Worm (Caenorhabditis elegans) whole organism, L1 larva: ENCODE measurements around the gene F26F4.8.

Source experiments
- C04F5.9 ChIP-seq: sonication (generic microtip); optimal IDR thresholded peaks from 2 replicates; lab custom pipeline; 2016; ENCODE audit warnings: missing genetic modification characterization, missing compliant biosample characterization
- alr-1 ChIP-seq: fragments of 200-800 bp; sonication (Bioruptor generic); optimal IDR thresholded peaks from 2 replicates; lab custom pipeline; 2018; ENCODE audit warnings: borderline replicate concordance, mild to moderate bottlenecking, missing genetic modification characterization, missing compliant biosample characterization
- blmp-1 ChIP-seq: fragments of 150-350 bp; optimal IDR thresholded peaks from 2 replicates; lab custom pipeline; 2014; ENCODE audit warnings: missing biosample characterization, missing genetic modification characterization
- ceh-63 ChIP-seq: fragments of 200-800 bp; sonication (Bioruptor generic); optimal IDR thresholded peaks from 2 replicates; lab custom pipeline; 2018; ENCODE audit warnings: mild to moderate bottlenecking, missing genetic modification characterization, missing compliant biosample characterization
- ceh-8 ChIP-seq: fragments of 200-800 bp; sonication (Bioruptor generic); optimal IDR thresholded peaks from 2 replicates; lab custom pipeline; 2018; ENCODE audit warnings: mild to moderate bottlenecking, missing genetic modification characterization, moderate library complexity, missing compliant biosample characterization
- ceh-88 ChIP-seq: fragments of 200-800 bp; sonication (Bioruptor generic); IDR thresholded peaks from 2 replicates; pipeline ENCODE4 v1.3.6; 2022; ENCODE audit warnings: missing genetic modification characterization, missing compliant biosample characterization
- efl-1 ChIP-seq, 4 experiments: fragments of 150-350 bp; optimal IDR thresholded peaks in 3 of 4; peaks in 1 of 4; 1 replicate in 1 of 4; 2 replicates in 3 of 4; lab custom pipeline; 2014; ENCODE audit warnings: missing biosample characterization in 2 of 4, missing genetic modification characterization in 2 of 4, missing genetic modification reagents in 2 of 4
- efl-3 ChIP-seq: fragments of 200-800 bp; sonication (Bioruptor generic); optimal IDR thresholded peaks from 2 replicates; lab custom pipeline; 2018; ENCODE audit warnings: mild to moderate bottlenecking, missing genetic modification characterization, missing compliant biosample characterization
- egl-13 ChIP-seq: sonication (generic microtip); optimal IDR thresholded peaks from 2 replicates; lab custom pipeline; 2016; ENCODE audit warnings: missing genotype, missing genetic modification reagents, missing genetic modification characterization, missing compliant biosample characterization
- egl-27 ChIP-seq, 2 experiments: fragments of 150-350 bp in 1 of 2; sonication (generic microtip); optimal IDR thresholded peaks; 3 replicates each; lab custom pipeline; 2017 to 2018; ENCODE audit warnings: missing biosample characterization in 2 of 2, missing genetic modification characterization in 2 of 2, missing genetic modification reagents in 2 of 2
- ets-5 ChIP-seq: fragments of 200-800 bp; sonication (Bioruptor generic); IDR thresholded peaks from 2 replicates; pipeline ENCODE4 v1.3.6; 2022; ENCODE audit warnings: missing genetic modification characterization, missing compliant biosample characterization
- fkh-4 ChIP-seq: sonication (generic microtip); optimal IDR thresholded peaks from 2 replicates; lab custom pipeline; 2016; ENCODE audit warnings: missing compliant biosample characterization, missing genetic modification characterization, borderline replicate concordance
- fkh-8 ChIP-seq: sonication (generic microtip); optimal IDR thresholded peaks from 2 replicates; lab custom pipeline; 2016; ENCODE audit warnings: mild to moderate bottlenecking, missing genetic modification characterization, missing compliant biosample characterization
- fos-1 ChIP-seq: fragments of 150-350 bp; optimal IDR thresholded peaks from 2 replicates; lab custom pipeline; 2014; ENCODE audit warnings: missing biosample characterization, missing genetic modification characterization
- isw-1 ChIP-seq: fragments of 200-800 bp; sonication (Bioruptor generic); IDR thresholded peaks from 2 replicates; pipeline ENCODE4 v1.3.6; 2022; ENCODE audit warnings: missing genetic modification characterization, missing compliant biosample characterization
- lin-13 ChIP-seq: fragments of 150-350 bp; optimal IDR thresholded peaks from 2 replicates; lab custom pipeline; 2014; ENCODE audit warnings: missing biosample characterization, missing genetic modification reagents, missing genetic modification characterization
- lin-14 ChIP-seq: fragments of 200-800 bp; sonication (Bioruptor generic); optimal IDR thresholded peaks from 2 replicates; lab custom pipeline; 2018; ENCODE audit warnings: mild to moderate bottlenecking, missing genetic modification characterization, moderate library complexity, missing compliant biosample characterization
- mab-9 ChIP-seq: fragments of 200-800 bp; sonication (Bioruptor generic); IDR thresholded peaks from 2 replicates; pipeline ENCODE4 v1.3.6; 2022; ENCODE audit warnings: missing genetic modification reagents, missing genetic modification characterization, missing compliant biosample characterization
- mdl-1 ChIP-seq, 2 experiments: fragments of 150-350 bp; optimal IDR thresholded peaks; 2 replicates each; lab custom pipeline; 2014 to 2017; ENCODE audit warnings: missing biosample characterization in 2 of 2, missing genetic modification characterization in 2 of 2, inconsistent platforms in 1 of 2
- mef-2 ChIP-seq: fragments of 150-350 bp; optimal IDR thresholded peaks from 2 replicates; lab custom pipeline; 2014; ENCODE audit warnings: missing biosample characterization, missing genetic modification characterization
- mep-1 ChIP-seq: fragments of 150-350 bp; optimal IDR thresholded peaks from 2 replicates; lab custom pipeline; 2014; ENCODE audit warnings: missing biosample characterization, missing genetic modification characterization
- nhr-11 ChIP-seq: fragments of 150-350 bp; optimal IDR thresholded peaks from 2 replicates; lab custom pipeline; 2014; ENCODE audit warnings: missing biosample characterization, missing genetic modification characterization
- nhr-12 ChIP-seq: sonication (generic microtip); optimal IDR thresholded peaks from 2 replicates; lab custom pipeline; 2017; ENCODE audit warnings: missing biosample characterization, missing genetic modification characterization
- nhr-28 ChIP-seq: fragments of 150-350 bp; optimal IDR thresholded peaks from 2 replicates; lab custom pipeline; 2014; ENCODE audit warnings: missing biosample characterization, missing genetic modification characterization
- nhr-71 ChIP-seq: sonication (generic microtip); optimal IDR thresholded peaks from 2 replicates; lab custom pipeline; 2016; ENCODE audit warnings: mild to moderate bottlenecking, missing genetic modification characterization, moderate library complexity, missing compliant biosample characterization
- nhr-77 ChIP-seq: fragments of 150-350 bp; optimal IDR thresholded peaks from 2 replicates; lab custom pipeline; 2014; ENCODE audit warnings: missing biosample characterization, missing genetic modification characterization
- nhr-85 ChIP-seq: sonication (generic microtip); peaks from one replicate; lab custom pipeline; 2016; ENCODE audit warnings: missing genetic modification characterization, inconsistent platforms, missing compliant biosample characterization
- pag-3 ChIP-seq: sonication (generic microtip); optimal IDR thresholded peaks from 2 replicates; lab custom pipeline; 2017; ENCODE audit warnings: missing genetic modification characterization, mild to moderate bottlenecking, missing compliant biosample characterization, antibody characterized with exemption, borderline replicate concordance; ENCODE audit not compliant: insufficient read depth
- rnt-1 ChIP-seq: sonication (generic microtip); optimal IDR thresholded peaks from 2 replicates; lab custom pipeline; 2016; ENCODE audit warnings: mild to moderate bottlenecking, missing genetic modification characterization, moderate library complexity, missing compliant biosample characterization
- skn-1 ChIP-seq: fragments of 150-350 bp; optimal IDR thresholded peaks from 2 replicates; lab custom pipeline; 2014; ENCODE audit warnings: missing biosample characterization, missing genetic modification characterization
- snpc-4 ChIP-seq: fragments of 150-350 bp; optimal IDR thresholded peaks from 2 replicates; lab custom pipeline; 2014; ENCODE audit warnings: missing biosample characterization, missing genetic modification characterization
- sptf-1 ChIP-seq: fragments of 150-350 bp; optimal IDR thresholded peaks from 2 replicates; lab custom pipeline; 2014; ENCODE audit warnings: missing biosample characterization, missing genetic modification characterization
- sup-37 ChIP-seq: fragments of 200-800 bp; sonication (Bioruptor generic); optimal IDR thresholded peaks from 2 replicates; lab custom pipeline; 2018; ENCODE audit warnings: mild to moderate bottlenecking, missing genetic modification characterization, missing compliant biosample characterization
- swsn-7 ChIP-seq: sonication (generic microtip); optimal IDR thresholded peaks from 2 replicates; lab custom pipeline; 2016; ENCODE audit warnings: missing genetic modification characterization, missing compliant biosample characterization
- unc-130 ChIP-seq: fragments of 150-350 bp; optimal IDR thresholded peaks from 2 replicates; lab custom pipeline; 2017; ENCODE audit warnings: missing biosample characterization, missing genetic modification characterization, inconsistent platforms
- unc-62 ChIP-seq: fragments of 150-350 bp; optimal IDR thresholded peaks from 2 replicates; lab custom pipeline; 2014; ENCODE audit warnings: missing biosample characterization, missing genetic modification reagents, missing genetic modification characterization
- xbp-1 ChIP-seq: sonication (generic microtip); optimal IDR thresholded peaks from 2 replicates; lab custom pipeline; 2016; ENCODE audit warnings: missing genetic modification characterization, missing compliant biosample characterization
- zip-4 ChIP-seq: fragments of 200-800 bp; sonication (Bioruptor generic); optimal IDR thresholded peaks from 2 replicates; lab custom pipeline; 2018; ENCODE audit warnings: mild to moderate bottlenecking, missing genetic modification characterization, moderate library complexity, missing compliant biosample characterization

Gene F26F4.8

ce11 chrIII:4874671-4875070 lies 30.6 kb downstream of the F26F4.8 start, which contains the start of gene C35D10.12:
Gene C35D10.12, minus strand, starts transcription at chrIII:4874771.
- TF ChIP-seq efl-3 (GFP tag; lab: Kevin White, UChicago) = no peak
- no peak for TF ChIP-seq efl-1 (optimal IDR thresholded peaks at IDR 0.05; lab: Kevin White, UChicago)
- peak in 1 of 2 experiments; percentile 31 for TF ChIP-seq efl-1 (GFP tag; optimal IDR thresholded peaks at IDR 0.05 in 1 of 2; lab: Kevin White, UChicago)
- no peak for TF ChIP-seq pag-3
- TF ChIP-seq, all 84 proteins: peak for 1

- TF ChIP-seq lin-14 (GFP tag; lab: Kevin White, UChicago) (no peak), unc-62 (GFP tag; lab: Kevin White, UChicago) (no peak), isw-1 (GFP tag; lab: Robert Waterston, UW) (no peak), swsn-7 (tag; lab: Kevin White, UChicago) (no peak), blmp-1 (tag; lab: Kevin White, UChicago) (no peak), mdl-1 (tag; optimal IDR thresholded peaks at IDR 0.05; lab: Kevin White, UChicago) (no peak), lin-13 (no peak), skn-1 (no peak), efl-1 (optimal IDR thresholded peaks at IDR 0.05; lab: Kevin White, UChicago) (no peak), efl-1 (GFP tag; optimal IDR thresholded peaks at IDR 0.05 in 1 of 2; lab: Kevin White, UChicago) (no peak), xbp-1 (tag; lab: Kevin White, UChicago) (no peak), egl-13 (tag; lab: Kevin White, UChicago) (no peak), snpc-4 (tag; lab: Kevin White, UChicago) (no peak), ceh-63 (GFP tag; lab: Kevin White, UChicago) (no peak), fkh-8 (tag; lab: Kevin White, UChicago) (no peak), ceh-8 (GFP tag; lab: Kevin White, UChicago) (no peak), ceh-88 (GFP tag; lab: Robert Waterston, UW) (no peak), alr-1 (tag; lab: Kevin White, UChicago) (no peak)
Measured at ce11 chrIII:4873395-4873794, 31.9 kb downstream of the F26F4.8 start.

- TF ChIP-seq isw-1 (GFP tag; lab: Robert Waterston, UW) = no peak
- no peak for TF ChIP-seq sup-37
- no peak for TF ChIP-seq pag-3
- TF ChIP-seq nhr-11 (tag; lab: Kevin White, UChicago) = no peak
- TF ChIP-seq efl-3 (GFP tag; lab: Kevin White, UChicago) = no peak
- no peak for TF ChIP-seq zip-4
- TF ChIP-seq nhr-71 = no peak
- no peak for TF ChIP-seq unc-130
- no peak for TF ChIP-seq nhr-28
- no peak for TF ChIP-seq rnt-1 (tag; lab: Kevin White, UChicago)
- no peak for TF ChIP-seq egl-27 (tag; optimal IDR thresholded peaks at IDR 0.05; lab: Kevin White, UChicago)
- TF ChIP-seq nhr-12 (tag; lab: Kevin White, UChicago) = no peak
- TF ChIP-seq nhr-85 (tag; lab: Kevin White, UChicago) = no peak
- no peak for TF ChIP-seq nhr-77 (tag; lab: Kevin White, UChicago)
- TF ChIP-seq fkh-4 = no peak
Measured at ce11 chrIII:4870478-4870877, 34.8 kb downstream of the F26F4.8 start, which contains the start of gene gipc-1. Gene gipc-1, plus strand, starts transcription at chrIII:4870778.

ce11 chrIII:4868643-4869042 lies 36.6 kb downstream of the F26F4.8 start, which contains the start of the genes msd-4 and C35D10.3:
Gene msd-4, minus strand, starts transcription at chrIII:4868743.
Gene C35D10.3, plus strand, starts transcription at chrIII:4868921.
- no peak for TF ChIP-seq swsn-7 (tag; lab: Kevin White, UChicago)
- no peak for TF ChIP-seq fkh-8 (tag; lab: Kevin White, UChicago)
- no peak for TF ChIP-seq egl-13 (tag; lab: Kevin White, UChicago)
- TF ChIP-seq C04F5.9 (tag; lab: Kevin White, UChicago) = no peak
- no peak for TF ChIP-seq mab-9 (GFP tag; lab: Robert Waterston, UW)
- TF ChIP-seq alr-1 (tag; lab: Kevin White, UChicago) = no peak
- TF ChIP-seq, all 84 proteins: peak for 0

DNA sequence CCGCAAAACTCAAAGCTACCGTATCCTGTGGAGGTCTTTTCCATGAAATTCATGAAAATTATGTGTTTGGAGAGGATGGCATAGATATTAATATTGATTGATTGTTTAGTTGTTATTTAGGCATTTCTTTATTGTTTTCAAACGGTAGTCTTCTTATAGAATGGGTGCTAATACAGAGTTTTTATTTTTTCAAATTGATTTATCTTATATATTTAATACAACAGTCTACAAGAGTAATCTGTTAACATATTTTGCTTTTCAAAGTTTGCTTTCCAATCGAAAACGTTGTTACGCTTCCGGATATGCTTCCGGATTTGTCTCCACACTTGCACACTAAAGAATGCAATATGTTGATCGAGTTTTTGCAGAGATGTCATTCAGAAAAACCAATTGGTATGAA lies 38.5 kb downstream of the F26F4.8 start, which contains the start of gene C35D10.17:
TSS of gene C35D10.17 (plus strand) at position 301 of the 400 bp plus-strand sequence.
- TF ChIP-seq mef-2 (tag; lab: Kevin White, UChicago) (no peak), efl-3 (GFP tag; lab: Kevin White, UChicago) (no peak), fkh-4 (no peak), sptf-1 (no peak), ets-5 (no peak), mep-1 (no peak), fos-1 (no peak), fkh-8 (tag; lab: Kevin White, UChicago) (no peak)
